Fruit fly (Drosophila melanogaster): ENCODE data around the gene HemK2.

DNA sequence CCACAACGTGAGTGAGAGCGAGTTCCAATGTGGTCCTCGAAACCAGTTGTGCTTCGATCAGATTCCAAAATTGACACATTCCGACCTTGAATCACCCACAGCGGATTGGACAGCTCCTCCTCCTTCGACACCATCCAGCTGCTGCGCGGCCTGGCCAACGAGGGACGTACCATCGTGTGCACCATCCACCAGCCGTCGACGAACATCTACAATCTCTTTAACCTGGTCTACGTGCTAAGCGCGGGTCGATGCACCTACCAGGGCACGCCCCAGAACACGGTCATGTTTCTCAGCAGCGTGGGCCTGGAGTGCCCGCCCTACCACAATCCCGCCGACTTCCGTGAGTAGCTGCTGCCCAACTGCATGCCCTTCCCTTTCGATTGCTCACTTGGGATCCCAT lies 21.9 kb downstream of the HemK2 start:
- no peak for TF ChIP-seq usp (GFP tag; optimal IDR thresholded peaks at IDR 0.05)
- no peak for TF ChIP-seq psq (optimal IDR thresholded peaks at IDR 0.05)
- TF ChIP-seq EcR (GFP tag; optimal IDR thresholded peaks at IDR 0.05) = no peak
- no peak for TF ChIP-seq Dll (optimal IDR thresholded peaks at IDR 0.05)

All from whole organism.